Worm (Caenorhabditis elegans) whole organism, L1 larva: ENCODE results near the gene T25G12.6.

ENCODE experiments used
- C16A3.4 ChIP-seq: fragments of 150-350 bp; optimal IDR thresholded peaks from 2 replicates; lab custom pipeline; 2014; ENCODE audit warnings: missing biosample characterization, missing genetic modification characterization
- ceh-82 ChIP-seq, 3 experiments: fragments of 150-350 bp in 1 of 3; sonication (generic microtip) in 2 of 3; optimal IDR thresholded peaks; 2 replicates each; lab custom pipeline; 2014 to 2017; ENCODE audit warnings: missing biosample characterization in 3 of 3, missing genetic modification characterization in 3 of 3
- snpc-4 ChIP-seq: fragments of 150-350 bp; optimal IDR thresholded peaks from 2 replicates; lab custom pipeline; 2014; ENCODE audit warnings: missing biosample characterization, missing genetic modification characterization
- unc-130 ChIP-seq: fragments of 150-350 bp; optimal IDR thresholded peaks from 2 replicates; lab custom pipeline; 2017; ENCODE audit warnings: missing biosample characterization, missing genetic modification characterization, inconsistent platforms

ce11 chrX:17234988-17235387 is 5.0 kb upstream of the T25G12.6 start:
- TF ChIP-seq ceh-82 (tag; optimal IDR thresholded peaks at IDR 0.05; lab: Kevin White, UChicago) (no peak), unc-130 (tag; lab: Kevin White, UChicago) (no peak), C16A3.4 (tag; lab: Kevin White, UChicago) (no peak), snpc-4 (tag; lab: Kevin White, UChicago) (no peak)
